Worm (Caenorhabditis elegans) whole organism, L4 larva: ENCODE data around the gene dohh-1.

Source experiments
- F44E2.7 ChIP-seq: fragments of 200-800 bp; sonication (Bioruptor generic); IDR thresholded peaks from 2 replicates; pipeline ENCODE4 v2.1.2; 2022; ENCODE audit warnings: missing genetic modification characterization, missing compliant biosample characterization
- F49E8.2 ChIP-seq: sonication (generic microtip); optimal IDR thresholded peaks from 2 replicates; lab custom pipeline; 2016; ENCODE audit warnings: missing compliant biosample characterization, mild to moderate bottlenecking, missing genetic modification characterization, borderline replicate concordance
- ceh-28 ChIP-seq: fragments of 150-350 bp; optimal IDR thresholded peaks from 2 replicates; lab custom pipeline; 2014; ENCODE audit warnings: missing biosample characterization, missing genetic modification reagents, missing genetic modification characterization
- ceh-32 ChIP-seq: sonication (generic microtip); optimal IDR thresholded peaks from 2 replicates; lab custom pipeline; 2016; ENCODE audit warnings: mild to moderate bottlenecking, missing genetic modification characterization, missing compliant biosample characterization; ENCODE audit not compliant: poor library complexity
- ceh-82 ChIP-seq: sonication (generic microtip); optimal IDR thresholded peaks from 2 replicates; lab custom pipeline; 2017; ENCODE audit warnings: missing biosample characterization, missing genetic modification characterization
- daf-19 ChIP-seq: fragments of 200-800 bp; sonication (Bioruptor generic); conservative IDR thresholded peaks from 2 replicates; pipeline ENCODE4 v1.3.6; 2022; ENCODE audit warnings: missing genetic modification characterization, missing compliant biosample characterization
- egl-27 ChIP-seq: sonication (generic microtip); optimal IDR thresholded peaks from 3 replicates; lab custom pipeline; 2017; ENCODE audit warnings: missing biosample characterization, missing genetic modification reagents, missing genetic modification characterization
- lsy-2 ChIP-seq, 2 experiments: fragments of 150-350 bp in 1 of 2; sonication (generic microtip) in 1 of 2; optimal IDR thresholded peaks; 2 replicates each; lab custom pipeline; 2014 to 2017; ENCODE audit warnings: missing biosample characterization in 2 of 2, missing genetic modification characterization in 2 of 2
- nhr-77 ChIP-seq: fragments of 150-350 bp; optimal IDR thresholded peaks from 2 replicates; lab custom pipeline; 2014; ENCODE audit warnings: missing biosample characterization, missing genetic modification characterization
- snpc-4 ChIP-seq: fragments of 150-350 bp; optimal IDR thresholded peaks from 2 replicates; lab custom pipeline; 2014; ENCODE audit warnings: missing biosample characterization, missing genetic modification characterization
- spr-1 ChIP-seq: sonication (generic microtip); optimal IDR thresholded peaks from 2 replicates; lab custom pipeline; 2016; ENCODE audit warnings: mild to moderate bottlenecking, missing genetic modification characterization, missing compliant biosample characterization
- zag-1 ChIP-seq: fragments of 150-350 bp; optimal IDR thresholded peaks from 2 replicates; lab custom pipeline; 2014; ENCODE audit warnings: missing biosample characterization, missing genetic modification characterization

- TF ChIP-seq ceh-82 (tag; lab: Kevin White, UChicago): no peak
- no peak for TF ChIP-seq snpc-4 (tag; lab: Kevin White, UChicago)
- TF ChIP-seq zag-1 (tag; lab: Kevin White, UChicago): no peak
- TF ChIP-seq egl-27 (tag; lab: Kevin White, UChicago): no peak
- TF ChIP-seq daf-19 (GFP tag; lab: Robert Waterston, UW): no peak
- TF ChIP-seq spr-1: no peak
- no peak for TF ChIP-seq ceh-28
- peak in 1 of 2 experiments; percentile 57 for TF ChIP-seq lsy-2 (tag; optimal IDR thresholded peaks at IDR 0.05; lab: Kevin White, UChicago)
- TF ChIP-seq nhr-77: peak; percentile 25
- TF ChIP-seq F44E2.7 (GFP tag; lab: Robert Waterston, UW): no peak
- TF ChIP-seq F49E8.2 (tag; lab: Kevin White, UChicago): no peak
- no peak for TF ChIP-seq ceh-32 (tag; lab: Kevin White, UChicago)
Measured at ce11 chrII:10557206-10557574, 22.6 kb upstream of the dohh-1 start.
